Worm (Caenorhabditis elegans) whole organism, young adult: ENCODE measurements around the gene nep-20.

ENCODE experiments used
- D2030.7 ChIP-seq: fragments of 200-800 bp; sonication (Bioruptor generic); IDR thresholded peaks from 2 replicates; pipeline ENCODE4 v1.3.6; 2022; ENCODE audit warnings: missing genetic modification reagents, missing genetic modification characterization, missing compliant biosample characterization
- Y95B8A.8 ChIP-seq: fragments of 200-800 bp; sonication (Bioruptor generic); IDR thresholded peaks from 2 replicates; pipeline ENCODE4 v1.3.6; 2022; ENCODE audit warnings: missing genetic modification reagents, missing genetic modification characterization, missing compliant biosample characterization
- cebp-2 ChIP-seq: fragments of 200-800 bp; sonication (Bioruptor generic); IDR thresholded peaks from 2 replicates; pipeline ENCODE4 v1.3.6; 2022; ENCODE audit warnings: missing genetic modification characterization, missing compliant biosample characterization
- hsf-1 ChIP-seq: fragments of 200-800 bp; sonication (Bioruptor generic); IDR thresholded peaks from 2 replicates; pipeline ENCODE4 v1.3.6; 2022; ENCODE audit warnings: missing genetic modification reagents, missing genetic modification characterization, missing compliant biosample characterization
- madf-3 ChIP-seq: fragments of 200-800 bp; sonication (Bioruptor generic); IDR thresholded peaks from 2 replicates; pipeline ENCODE4 v1.3.6; 2022; ENCODE audit warnings: missing genetic modification reagents, missing genetic modification characterization, missing compliant biosample characterization
- snpc-1.1 ChIP-seq: sonication (generic microtip); optimal IDR thresholded peaks from 2 replicates; lab custom pipeline; 2017; ENCODE audit warnings: missing genetic modification characterization, mild to moderate bottlenecking, missing compliant biosample characterization, antibody characterized with exemption, moderate library complexity, missing genotype, missing genetic modification reagents; ENCODE audit not compliant: insufficient read depth
- ztf-26 ChIP-seq: sonication (generic microtip); optimal IDR thresholded peaks from 2 replicates; lab custom pipeline; 2017; ENCODE audit warnings: missing genetic modification characterization, missing compliant biosample characterization

- TF ChIP-seq cebp-2 (GFP tag; lab: Robert Waterston, UW) (no peak), hsf-1 (GFP tag; lab: Robert Waterston, UW) (no peak), snpc-1.1 (tag; lab: Kevin White, UChicago) (no peak), D2030.7 (no peak), madf-3 (no peak), Y95B8A.8 (GFP tag; lab: Robert Waterston, UW) (no peak), ztf-26 (tag; lab: Kevin White, UChicago) (no peak)
Observed at ce11 chrII:3358834-3359233, 36.5 kb downstream of the nep-20 start, which contains the start of the genes lido-14 and bath-27.
